ENCODE assay signal across 1 fruit fly cellular context in genomic region chr3R:6426173-6426899, dm6.
TF ChIP-seq lines count a peak whose summit lies in the region.

No protein-coding gene starts in this region.

TF ChIP-seq in whole organism, embryonic, 481 proteins besides CTCF, POLR2A, EP300 and RAD21 (continued from another document and continues in another):
- no peak for TF ChIP-seq CG10979 (tag; optimal IDR thresholded peaks at IDR 0.05; lab: Kevin White, UChicago)
- TF ChIP-seq NfI (GFP tag; optimal IDR thresholded peaks at IDR 0.05; lab: Kevin White, UChicago) = no peak
- TF ChIP-seq Usf (GFP tag; optimal IDR thresholded peaks at IDR 0.05; lab: Kevin White, UChicago) = no peak
- no peak for TF ChIP-seq kay (GFP tag; optimal IDR thresholded peaks at IDR 0.05; lab: Kevin White, UChicago)
- 0 out of 3 replicates have a peak, but pooled peaks have one; percentile 12 for TF ChIP-seq z (GFP tag; IDR thresholded peaks at IDR 0.05; lab: Robert Waterston, UW)
- TF ChIP-seq hkb (optimal IDR thresholded peaks at IDR 0.05; lab: Kevin White, UChicago) = no peak
- TF ChIP-seq hkb (GFP tag; IDR thresholded peaks at IDR 0.05; lab: Robert Waterston, UW) = peak; percentile 43; the same call in 1 of the 2 replicates
- TF ChIP-seq CG13123 (GFP tag; optimal IDR thresholded peaks at IDR 0.05; lab: Kevin White, UChicago) = no peak
- no peak for TF ChIP-seq dati (GFP tag; IDR thresholded peaks at IDR 0.05; lab: Robert Waterston, UW)
- no peak for TF ChIP-seq CG7963 (GFP tag; IDR thresholded peaks at IDR 0.05; lab: Robert Waterston, UW; ENCODE audit: partially characterized antibody)
- no peak for TF ChIP-seq CG31441 (GFP tag; IDR thresholded peaks at IDR 0.05; lab: Robert Waterston, UW)
- TF ChIP-seq sug (tag; optimal IDR thresholded peaks at IDR 0.05; lab: Kevin White, UChicago) = no peak
- TF ChIP-seq croc (GFP tag; conservative IDR thresholded peaks at IDR 0.05; lab: Robert Waterston, UW) = no peak
- peak; percentile 33; the same call in 1 of the 2 replicates for TF ChIP-seq bowl (GFP tag; IDR thresholded peaks at IDR 0.05; lab: Robert Waterston, UW)
- TF ChIP-seq CG11723 (GFP tag; optimal IDR thresholded peaks at IDR 0.05; lab: Kevin White, UChicago) = no peak
- peak; percentile 95 for TF ChIP-seq pfk (GFP tag; optimal IDR thresholded peaks at IDR 0.05; lab: Kevin White, UChicago)
- no peak for TF ChIP-seq Xbp1 (GFP tag; optimal IDR thresholded peaks at IDR 0.05; lab: Kevin White, UChicago)
- no peak for TF ChIP-seq Opbp (GFP tag; IDR thresholded peaks at IDR 0.05; lab: Robert Waterston, UW; ENCODE audit: partially characterized antibody)
- no peak for TF ChIP-seq NK7.1 (GFP tag; optimal IDR thresholded peaks at IDR 0.05; lab: Kevin White, UChicago)
- TF ChIP-seq CG16813 (GFP tag; IDR thresholded peaks at IDR 0.05; lab: Robert Waterston, UW; ENCODE audit: partially characterized antibody) = no peak
- no peak for TF ChIP-seq CG6854 (GFP tag; optimal IDR thresholded peaks at IDR 0.05; lab: Kevin White, UChicago)
- TF ChIP-seq eve (GFP tag; optimal IDR thresholded peaks at IDR 0.05; lab: Kevin White, UChicago) = no peak
- no peak for TF ChIP-seq CG15601 (tag; optimal IDR thresholded peaks at IDR 0.05; lab: Kevin White, UChicago)
- peak; percentile 8 for TF ChIP-seq Sox100B (GFP tag; optimal IDR thresholded peaks at IDR 0.05; lab: Kevin White, UChicago)
- no peak for TF ChIP-seq cg (GFP tag; optimal IDR thresholded peaks at IDR 0.05; lab: Kevin White, UChicago)
- peak; percentile 39 for TF ChIP-seq stwl (tag; optimal IDR thresholded peaks at IDR 0.05; lab: Kevin White, UChicago)
- no peak for TF ChIP-seq salm (tag; optimal IDR thresholded peaks at IDR 0.05; lab: Kevin White, UChicago)
- TF ChIP-seq ssp (GFP tag; IDR thresholded peaks at IDR 0.05; lab: Robert Waterston, UW) = no peak
- no peak for TF ChIP-seq CG5180 (GFP tag; optimal IDR thresholded peaks at IDR 0.05; lab: Kevin White, UChicago)
- TF ChIP-seq NC2α (GFP tag; optimal IDR thresholded peaks at IDR 0.05; lab: Kevin White, UChicago) = no peak
- TF ChIP-seq gfzf (GFP tag; optimal IDR thresholded peaks at IDR 0.05; lab: Kevin White, UChicago) = no peak
- no peak for TF ChIP-seq CG4854 (GFP tag; optimal IDR thresholded peaks at IDR 0.05; lab: Kevin White, UChicago)
- no peak; the same call in 1 of the 2 replicates for TF ChIP-seq seq (GFP tag; IDR thresholded peaks at IDR 0.05; lab: Robert Waterston, UW)
- no peak for TF ChIP-seq ttk (GFP tag; IDR thresholded peaks at IDR 0.05; lab: Robert Waterston, UW)
- 0 out of 2 replicates have a peak, but pooled peaks have one; percentile 12 for TF ChIP-seq Scr (GFP tag; IDR thresholded peaks at IDR 0.05; lab: Robert Waterston, UW; ENCODE audit: partially characterized antibody)
- TF ChIP-seq sens (GFP tag; lab: Kevin White, UChicago) = no peak
- no peak for TF ChIP-seq pnt (GFP tag; optimal IDR thresholded peaks at IDR 0.05; lab: Kevin White, UChicago)
- TF ChIP-seq cas (GFP tag; IDR thresholded peaks at IDR 0.05; lab: Robert Waterston, UW) = no peak
- peak; percentile 23; the same call in 1 of the 2 replicates for TF ChIP-seq E2f1 (GFP tag; IDR thresholded peaks at IDR 0.05; lab: Robert Waterston, UW)
- no peak for TF ChIP-seq CG8944 (GFP tag; optimal IDR thresholded peaks at IDR 0.05; lab: Kevin White, UChicago)
- TF ChIP-seq tin (GFP tag; optimal IDR thresholded peaks at IDR 0.05; lab: Kevin White, UChicago) = no peak
- no peak for TF ChIP-seq MBD-R2 (GFP tag; IDR thresholded peaks at IDR 0.05; lab: Robert Waterston, UW)
- peak; percentile 18 for TF ChIP-seq CG15514 (GFP tag; optimal IDR thresholded peaks at IDR 0.05; lab: Kevin White, UChicago)
- no peak for TF ChIP-seq CG6175 (GFP tag; IDR thresholded peaks at IDR 0.05; lab: Robert Waterston, UW)
- TF ChIP-seq CG9437 (GFP tag; optimal IDR thresholded peaks at IDR 0.05; lab: Kevin White, UChicago) = no peak
- TF ChIP-seq Dek (tag; optimal IDR thresholded peaks at IDR 0.05; lab: Kevin White, UChicago) = no peak
- no peak for TF ChIP-seq CG30431 (GFP tag; optimal IDR thresholded peaks at IDR 0.05; lab: Kevin White, UChicago)
- TF ChIP-seq CG7556 (GFP tag; optimal IDR thresholded peaks at IDR 0.05; lab: Kevin White, UChicago) = no peak
- TF ChIP-seq CG18262 (tag; optimal IDR thresholded peaks at IDR 0.05; lab: Kevin White, UChicago) = no peak
- no peak for TF ChIP-seq CG12155 (GFP tag; optimal IDR thresholded peaks at IDR 0.05; lab: Kevin White, UChicago)
- TF ChIP-seq CrebB (tag; optimal IDR thresholded peaks at IDR 0.05; lab: Kevin White, UChicago) = no peak
- TF ChIP-seq Oaz (GFP tag; IDR thresholded peaks at IDR 0.05; lab: Robert Waterston, UW) = no peak
- TF ChIP-seq CG13296 (GFP tag; optimal IDR thresholded peaks at IDR 0.05; lab: Kevin White, UChicago) = no peak
- no peak for TF ChIP-seq btn (GFP tag; optimal IDR thresholded peaks at IDR 0.05; lab: Kevin White, UChicago)
- peak; percentile 14 for TF ChIP-seq gro (GFP tag; optimal IDR thresholded peaks at IDR 0.05; lab: Kevin White, UChicago)
- TF ChIP-seq sr (GFP tag; IDR thresholded peaks at IDR 0.05; lab: Robert Waterston, UW) = no peak
- no peak for TF ChIP-seq oc (tag; optimal IDR thresholded peaks at IDR 0.05; lab: Kevin White, UChicago)
- no peak for TF ChIP-seq CG9876 (GFP tag; optimal IDR thresholded peaks at IDR 0.05; lab: Kevin White, UChicago)
- TF ChIP-seq CG11085 (GFP tag; IDR thresholded peaks at IDR 0.05; lab: Robert Waterston, UW) = no peak
- TF ChIP-seq CG10431 (GFP tag; optimal IDR thresholded peaks at IDR 0.05; lab: Kevin White, UChicago) = peak; percentile 66
- no peak for TF ChIP-seq slbo (GFP tag; IDR thresholded peaks at IDR 0.05; lab: Robert Waterston, UW)
- TF ChIP-seq rib (GFP tag; IDR thresholded peaks at IDR 0.05; lab: Robert Waterston, UW) = 0 out of 2 replicates have a peak, but pooled peaks have one; percentile 43
- no peak for TF ChIP-seq Lpt (GFP tag; optimal IDR thresholded peaks at IDR 0.05; lab: Kevin White, UChicago)
- no peak; the same call in 1 of the 2 replicates for TF ChIP-seq CG14014 (GFP tag; IDR thresholded peaks at IDR 0.05; lab: Robert Waterston, UW)
- no peak for TF ChIP-seq CG6813 (GFP tag; optimal IDR thresholded peaks at IDR 0.05; lab: Kevin White, UChicago)
- TF ChIP-seq CG1602 (GFP tag; optimal IDR thresholded peaks at IDR 0.05; lab: Kevin White, UChicago) = no peak
- TF ChIP-seq CG18476 (GFP tag; optimal IDR thresholded peaks at IDR 0.05; lab: Kevin White, UChicago) = no peak
- TF ChIP-seq bcd (GFP tag; optimal IDR thresholded peaks at IDR 0.05; lab: Kevin White, UChicago) = no peak
- TF ChIP-seq CG12219 (GFP tag; optimal IDR thresholded peaks at IDR 0.05; lab: Kevin White, UChicago) = no peak
- TF ChIP-seq Hey (tag; optimal IDR thresholded peaks at IDR 0.05; lab: Kevin White, UChicago) = no peak
- no peak for TF ChIP-seq lilli (GFP tag; optimal IDR thresholded peaks at IDR 0.05; lab: Kevin White, UChicago)
- TF ChIP-seq sob (GFP tag; IDR thresholded peaks at IDR 0.05; lab: Robert Waterston, UW) = no peak
- no peak for TF ChIP-seq CG4424 (GFP tag; optimal IDR thresholded peaks at IDR 0.05; lab: Kevin White, UChicago)
- no peak for TF ChIP-seq CG10209 (GFP tag; optimal IDR thresholded peaks at IDR 0.05; lab: Kevin White, UChicago)
- TF ChIP-seq CG6689 (GFP tag; IDR thresholded peaks at IDR 0.05; lab: Robert Waterston, UW) = no peak
- 0 out of 3 replicates have a peak, but pooled peaks have one; percentile 48 for TF ChIP-seq CG34224 (GFP tag; IDR thresholded peaks at IDR 0.05; lab: Robert Waterston, UW; ENCODE audit: partially characterized antibody)
- TF ChIP-seq Atf6 (GFP tag; IDR thresholded peaks at IDR 0.05; lab: Robert Waterston, UW) = no peak
- TF ChIP-seq CG8478 (optimal IDR thresholded peaks at IDR 0.05; lab: Kevin White, UChicago) = no peak
- TF ChIP-seq CG12659 (GFP tag; optimal IDR thresholded peaks at IDR 0.05; lab: Kevin White, UChicago) = no peak
- TF ChIP-seq Myb (GFP tag; optimal IDR thresholded peaks at IDR 0.05; lab: Kevin White, UChicago) = no peak
- TF ChIP-seq h (optimal IDR thresholded peaks at IDR 0.05; lab: Kevin White, UChicago) = no peak
- no peak for TF ChIP-seq CG3163 (GFP tag; optimal IDR thresholded peaks at IDR 0.05; lab: Kevin White, UChicago)
- TF ChIP-seq pros (GFP tag; optimal IDR thresholded peaks at IDR 0.05; lab: Kevin White, UChicago) = peak; percentile 57
- TF ChIP-seq CG10462 (GFP tag; optimal IDR thresholded peaks at IDR 0.05; lab: Kevin White, UChicago) = no peak
- TF ChIP-seq CG11093 (GFP tag; IDR thresholded peaks at IDR 0.05; lab: Robert Waterston, UW) = no peak
- TF ChIP-seq CG1603 (tag; optimal IDR thresholded peaks at IDR 0.05; lab: Kevin White, UChicago) = no peak
- no peak for TF ChIP-seq chn (GFP tag; optimal IDR thresholded peaks at IDR 0.05; lab: Kevin White, UChicago)
- TF ChIP-seq Nf-YA (GFP tag; IDR thresholded peaks at IDR 0.05; lab: Robert Waterston, UW) = no peak
- no peak for TF ChIP-seq emc (GFP tag; optimal IDR thresholded peaks at IDR 0.05; lab: Kevin White, UChicago)
- no peak for TF ChIP-seq CG14050 (GFP tag; IDR thresholded peaks at IDR 0.05; lab: Robert Waterston, UW)
- no peak for TF ChIP-seq CG6683 (GFP tag; optimal IDR thresholded peaks at IDR 0.05; lab: Kevin White, UChicago)
- peak; percentile 65 to 96 for TF ChIP-seq insv (GFP tag; optimal IDR thresholded peaks at IDR 0.05; lab: Kevin White, UChicago)
- no peak for TF ChIP-seq Ravus (GFP tag; IDR thresholded peaks at IDR 0.05; lab: Robert Waterston, UW)
- TF ChIP-seq vvl (GFP tag; IDR thresholded peaks at IDR 0.05; lab: Robert Waterston, UW) = peak; percentile 46; the same call in 1 of the 2 replicates
- no peak for TF ChIP-seq CG2129 (GFP tag; IDR thresholded peaks at IDR 0.05; lab: Robert Waterston, UW; ENCODE audit: partially characterized antibody)
- no peak for TF ChIP-seq CG14667 (GFP tag; IDR thresholded peaks at IDR 0.05; lab: Robert Waterston, UW)
- no peak for TF ChIP-seq fd64A (GFP tag; optimal IDR thresholded peaks at IDR 0.05; lab: Kevin White, UChicago)
- TF ChIP-seq CG12769 (tag; optimal IDR thresholded peaks at IDR 0.05; lab: Kevin White, UChicago) = no peak
- TF ChIP-seq CG2120 (GFP tag; optimal IDR thresholded peaks at IDR 0.05; lab: Kevin White, UChicago) = no peak
- no peak for TF ChIP-seq corto (GFP tag; optimal IDR thresholded peaks at IDR 0.05; lab: Kevin White, UChicago)
- TF ChIP-seq CG34376 (GFP tag; optimal IDR thresholded peaks at IDR 0.05; lab: Kevin White, UChicago) = no peak
- no peak for TF ChIP-seq CG17912 (GFP tag; optimal IDR thresholded peaks at IDR 0.05; lab: Kevin White, UChicago)
- no peak for TF ChIP-seq Hr3 (GFP tag; optimal IDR thresholded peaks at IDR 0.05; lab: Kevin White, UChicago)
- TF ChIP-seq org-1 (GFP tag; optimal IDR thresholded peaks at IDR 0.05; lab: Kevin White, UChicago) = no peak
- no peak for TF ChIP-seq unc-4 (GFP tag; IDR thresholded peaks at IDR 0.05; lab: Robert Waterston, UW; ENCODE audit: partially characterized antibody)
- no peak for TF ChIP-seq D (optimal IDR thresholded peaks at IDR 0.05; lab: Kevin White, UChicago)
- TF ChIP-seq D (GFP tag; optimal IDR thresholded peaks at IDR 0.05; lab: Kevin White, UChicago) = no peak
- no peak for TF ChIP-seq CG8388 (GFP tag; optimal IDR thresholded peaks at IDR 0.05; lab: Kevin White, UChicago)
- TF ChIP-seq CG18599 (GFP tag; optimal IDR thresholded peaks at IDR 0.05; lab: Kevin White, UChicago) = no peak
- peak; percentile 52 for TF ChIP-seq CG3838 (GFP tag; optimal IDR thresholded peaks at IDR 0.05; lab: Kevin White, UChicago)
- no peak for TF ChIP-seq HLH3B (GFP tag; IDR thresholded peaks at IDR 0.05; lab: Robert Waterston, UW)
- TF ChIP-seq CG15073 (GFP tag; optimal IDR thresholded peaks at IDR 0.05; lab: Kevin White, UChicago) = no peak
- peak; percentile 1 for TF ChIP-seq Fer1 (GFP tag; optimal IDR thresholded peaks at IDR 0.05; lab: Kevin White, UChicago)
- TF ChIP-seq ara (GFP tag; IDR thresholded peaks at IDR 0.05; lab: Robert Waterston, UW) = no peak
- no peak for TF ChIP-seq CG2875 (GFP tag; optimal IDR thresholded peaks at IDR 0.05; lab: Kevin White, UChicago)
- TF ChIP-seq zf30C (GFP tag; optimal IDR thresholded peaks at IDR 0.05; lab: Kevin White, UChicago) = no peak
- no peak for TF ChIP-seq CG4282 (GFP tag; optimal IDR thresholded peaks at IDR 0.05; lab: Kevin White, UChicago)
- TF ChIP-seq gt (GFP tag; IDR thresholded peaks at IDR 0.05; lab: Robert Waterston, UW) = no peak
- 0 out of 2 replicates have a peak, but pooled peaks have one; percentile 45 for TF ChIP-seq chm (GFP tag; IDR thresholded peaks at IDR 0.05; lab: Robert Waterston, UW)
- no peak for TF ChIP-seq CG15479 (GFP tag; optimal IDR thresholded peaks at IDR 0.05; lab: Kevin White, UChicago)
- TF ChIP-seq klu (GFP tag; IDR thresholded peaks at IDR 0.05; lab: Robert Waterston, UW) = no peak
- no peak for TF ChIP-seq CG12299 (tag; optimal IDR thresholded peaks at IDR 0.05; lab: Kevin White, UChicago)
- no peak for TF ChIP-seq crp (GFP tag; optimal IDR thresholded peaks at IDR 0.05; lab: Kevin White, UChicago)
- TF ChIP-seq wdn (GFP tag; IDR thresholded peaks at IDR 0.05; lab: Robert Waterston, UW) = no peak; the same call in 1 of the 2 replicates
- TF ChIP-seq lov (optimal IDR thresholded peaks at IDR 0.05; lab: Kevin White, UChicago) = no peak
- TF ChIP-seq lov (GFP tag; IDR thresholded peaks at IDR 0.05; lab: Robert Waterston, UW) = no peak
- no peak for TF ChIP-seq CG11696 (GFP tag; IDR thresholded peaks at IDR 0.05; lab: Robert Waterston, UW)
- no peak for TF ChIP-seq Hr39 (optimal IDR thresholded peaks at IDR 0.05; lab: Kevin White, UChicago)
- TF ChIP-seq cad (GFP tag; optimal IDR thresholded peaks at IDR 0.05; lab: Kevin White, UChicago) = no peak
- TF ChIP-seq gsb (GFP tag; IDR thresholded peaks at IDR 0.05; lab: Robert Waterston, UW) = no peak
- no peak for TF ChIP-seq CG12744 (GFP tag; optimal IDR thresholded peaks at IDR 0.05; lab: Kevin White, UChicago)
- TF ChIP-seq Optix (GFP tag; IDR thresholded peaks at IDR 0.05; lab: Robert Waterston, UW) = no peak
- peak; percentile 41; the same call in 1 of the 3 replicates for TF ChIP-seq tgo (GFP tag; IDR thresholded peaks at IDR 0.05; lab: Robert Waterston, UW)
- no peak for TF ChIP-seq ato (GFP tag; IDR thresholded peaks at IDR 0.05; lab: Robert Waterston, UW; ENCODE audit: partially characterized antibody)
- TF ChIP-seq lola (GFP tag; optimal IDR thresholded peaks at IDR 0.05; lab: Kevin White, UChicago) = no peak
- no peak for TF ChIP-seq Sry-β (GFP tag; optimal IDR thresholded peaks at IDR 0.05; lab: Kevin White, UChicago)
- TF ChIP-seq CG11456 (GFP tag; IDR thresholded peaks at IDR 0.05; lab: Robert Waterston, UW) = 0 out of 3 replicates have a peak, but pooled peaks have one; percentile 31
